Fruit fly (Drosophila melanogaster): Measurements from ENCODE around the gene CG43739.

- TF ChIP-seq EcR (GFP tag; optimal IDR thresholded peaks at IDR 0.05) (no peak), CG8159 (tag; optimal IDR thresholded peaks at IDR 0.05) (no peak), CG10348 (GFP tag; IDR thresholded peaks at IDR 0.05) (no peak), Ets98B (GFP tag; IDR thresholded peaks at IDR 0.05) (no peak), CG9948 (tag; optimal IDR thresholded peaks at IDR 0.05) (no peak), Pif1A (GFP tag; optimal IDR thresholded peaks at IDR 0.05) (no peak), Snoo (tag; optimal IDR thresholded peaks at IDR 0.05) (no peak), Pif1B (GFP tag; optimal IDR thresholded peaks at IDR 0.05) (no peak), CG32121 (GFP tag; IDR thresholded peaks at IDR 0.05) (no peak), CG15710 (tag; optimal IDR thresholded peaks at IDR 0.05) (no peak), rn (GFP tag; IDR thresholded peaks at IDR 0.05) (no peak), CG8301 (tag; optimal IDR thresholded peaks at IDR 0.05) (no peak)
These were observed 40.7 kb downstream of the CG43739 start for dm6 chr2L:20878052-20878451.

All from whole organism, pupa.